Worm (Caenorhabditis elegans) whole organism, L3 larva: ENCODE results near the gene F46B3.14.

Experiments used
- R02D3.7 ChIP-seq: fragments of 150-350 bp; optimal IDR thresholded peaks from 2 replicates; lab custom pipeline; 2014; ENCODE audit warnings: missing biosample characterization, missing genetic modification characterization
- ZK546.5 ChIP-seq: sonication (generic microtip); optimal IDR thresholded peaks from 2 replicates; lab custom pipeline; 2017; ENCODE audit warnings: missing biosample characterization, missing genetic modification characterization
- aly-2 ChIP-seq: fragments of 150-350 bp; optimal IDR thresholded peaks from 2 replicates; lab custom pipeline; 2014; ENCODE audit warnings: missing biosample characterization, missing genetic modification characterization
- ama-1 ChIP-seq: fragments of 150-350 bp; optimal IDR thresholded peaks from 2 replicates; lab custom pipeline; 2018
- ceh-28 ChIP-seq: fragments of 150-350 bp; optimal IDR thresholded peaks from 2 replicates; lab custom pipeline; 2014; ENCODE audit warnings: missing biosample characterization, missing genetic modification reagents, missing genetic modification characterization
- ceh-9 ChIP-seq: sonication (generic microtip); optimal IDR thresholded peaks from 2 replicates; lab custom pipeline; 2018; ENCODE audit warnings: missing biosample characterization, missing genetic modification characterization
- daf-12 ChIP-seq: fragments of 150-350 bp; optimal IDR thresholded peaks from 2 replicates; lab custom pipeline; 2014; ENCODE audit warnings: missing biosample characterization, missing genetic modification reagents, missing genetic modification characterization
- egl-27 ChIP-seq: sonication (generic microtip); optimal IDR thresholded peaks from 4 replicates; lab custom pipeline; 2017; ENCODE audit warnings: missing biosample characterization, missing genetic modification reagents, missing genetic modification characterization
- egl-5 ChIP-seq: fragments of 150-350 bp; optimal IDR thresholded peaks from 2 replicates; lab custom pipeline; 2017; ENCODE audit warnings: missing biosample characterization, missing genetic modification reagents, missing genetic modification characterization, inconsistent platforms
- elt-1 ChIP-seq: fragments of 150-350 bp; optimal IDR thresholded peaks from 2 replicates; lab custom pipeline; 2014; ENCODE audit warnings: missing biosample characterization, missing genetic modification characterization
- elt-2 ChIP-seq: sonication (generic microtip); optimal IDR thresholded peaks from 2 replicates; lab custom pipeline; 2016; ENCODE audit warnings: missing genetic modification reagents, mild to moderate bottlenecking, missing genetic modification characterization, missing compliant biosample characterization
- elt-3 ChIP-seq, 3 experiments: fragments of 150-350 bp in 1 of 3; sonication (generic microtip) in 2 of 3; optimal IDR thresholded peaks; 2 replicates in 2 of 3; 4 replicates in 1 of 3; lab custom pipeline; 2014 to 2017; ENCODE audit warnings: missing biosample characterization in 3 of 3, missing genetic modification characterization in 3 of 3
- eor-1 ChIP-seq, 2 experiments: fragments of 150-350 bp; optimal IDR thresholded peaks; 2 replicates each; lab custom pipeline; 2014 to 2018; ENCODE audit warnings: missing biosample characterization in 2 of 2, missing genetic modification characterization in 2 of 2
- fkh-10 ChIP-seq: sonication (generic microtip); optimal IDR thresholded peaks from 2 replicates; lab custom pipeline; 2017; ENCODE audit warnings: missing biosample characterization, missing genetic modification reagents, missing genetic modification characterization
- fkh-2 ChIP-seq: fragments of 150-350 bp; optimal IDR thresholded peaks from 2 replicates; lab custom pipeline; 2014; ENCODE audit warnings: missing biosample characterization, missing genetic modification reagents, missing genetic modification characterization
- jun-1 ChIP-seq: fragments of 150-350 bp; optimal IDR thresholded peaks from 2 replicates; lab custom pipeline; 2014; ENCODE audit warnings: missing biosample characterization, missing genetic modification reagents, missing genetic modification characterization
- lin-15B ChIP-seq: fragments of 150-350 bp; optimal IDR thresholded peaks from 2 replicates; lab custom pipeline; 2014; ENCODE audit warnings: missing biosample characterization, missing genetic modification characterization
- lin-39 ChIP-seq: fragments of 150-350 bp; optimal IDR thresholded peaks from 2 replicates; lab custom pipeline; 2018; ENCODE audit warnings: missing biosample characterization, missing genetic modification reagents, missing genetic modification characterization
- mdl-1 ChIP-seq: fragments of 150-350 bp; optimal IDR thresholded peaks from 2 replicates; lab custom pipeline; 2014; ENCODE audit warnings: missing biosample characterization, missing genetic modification characterization
- mml-1 ChIP-seq: fragments of 150-350 bp; sonication (generic microtip); optimal IDR thresholded peaks from 3 replicates; lab custom pipeline; 2014; ENCODE audit warnings: missing biosample characterization, missing genetic modification characterization
- nfya-1 ChIP-seq: sonication (generic microtip); optimal IDR thresholded peaks from 2 replicates; lab custom pipeline; 2017; ENCODE audit warnings: missing genetic modification characterization, mild to moderate bottlenecking, missing compliant biosample characterization, antibody characterized with exemption, moderate library complexity; ENCODE audit not compliant: insufficient read depth
- nhr-11 ChIP-seq: fragments of 150-350 bp; optimal IDR thresholded peaks from 2 replicates; lab custom pipeline; 2014; ENCODE audit warnings: missing biosample characterization, missing genetic modification characterization
- nhr-237 ChIP-seq: fragments of 150-350 bp; optimal IDR thresholded peaks from 2 replicates; lab custom pipeline; 2014; ENCODE audit warnings: missing biosample characterization, missing genetic modification characterization
- nhr-28 ChIP-seq: fragments of 150-350 bp; optimal IDR thresholded peaks from 2 replicates; lab custom pipeline; 2014; ENCODE audit warnings: missing biosample characterization, missing genetic modification characterization
- nhr-43 ChIP-seq: sonication (generic microtip); optimal IDR thresholded peaks from 2 replicates; lab custom pipeline; 2016; ENCODE audit warnings: mild to moderate bottlenecking, missing genetic modification characterization, missing compliant biosample characterization; ENCODE audit not compliant: poor library complexity, severe bottlenecking
- nhr-67 ChIP-seq: fragments of 150-350 bp; optimal IDR thresholded peaks from 2 replicates; lab custom pipeline; 2014; ENCODE audit warnings: missing biosample characterization, missing genetic modification characterization
- nhr-76 ChIP-seq: fragments of 150-350 bp; sonication (generic microtip); optimal IDR thresholded peaks from 5 replicates; lab custom pipeline; 2014; ENCODE audit warnings: missing biosample characterization, missing genetic modification characterization
- nhr-77 ChIP-seq: fragments of 150-350 bp; optimal IDR thresholded peaks from 2 replicates; lab custom pipeline; 2014; ENCODE audit warnings: missing biosample characterization, missing genetic modification characterization
- pha-4 ChIP-seq: fragments of 150-350 bp; optimal IDR thresholded peaks from 2 replicates; lab custom pipeline; 2014; ENCODE audit warnings: missing biosample characterization, missing genetic modification reagents, missing genetic modification characterization
- skn-1 ChIP-seq: fragments of 150-350 bp; optimal IDR thresholded peaks from 2 replicates; lab custom pipeline; 2014; ENCODE audit warnings: missing biosample characterization, missing genetic modification characterization
- snpc-4 ChIP-seq: fragments of 150-350 bp; optimal IDR thresholded peaks from 2 replicates; lab custom pipeline; 2014; ENCODE audit warnings: missing biosample characterization, missing genetic modification characterization
- tbx-2 ChIP-seq: sonication (generic microtip); optimal IDR thresholded peaks from 2 replicates; lab custom pipeline; 2016; ENCODE audit warnings: mild to moderate bottlenecking, missing genetic modification characterization, missing compliant biosample characterization
- unc-39 ChIP-seq: sonication (generic microtip); optimal IDR thresholded peaks from 4 replicates; lab custom pipeline; 2017; ENCODE audit warnings: missing biosample characterization, missing genetic modification characterization
- unc-62 ChIP-seq: fragments of 150-350 bp; sonication (generic microtip); optimal IDR thresholded peaks from 4 replicates; lab custom pipeline; 2014; ENCODE audit warnings: missing biosample characterization, missing genetic modification reagents, missing genetic modification characterization
- zag-1 ChIP-seq: fragments of 150-350 bp; optimal IDR thresholded peaks from 2 replicates; lab custom pipeline; 2014; ENCODE audit warnings: missing biosample characterization, missing genetic modification characterization
- ztf-11 ChIP-seq: fragments of 150-350 bp; optimal IDR thresholded peaks from 2 replicates; lab custom pipeline; 2014; ENCODE audit warnings: missing biosample characterization, missing genetic modification characterization
- ztf-4 ChIP-seq: fragments of 150-350 bp; optimal IDR thresholded peaks from 2 replicates; lab custom pipeline; 2014; ENCODE audit warnings: missing biosample characterization, missing genetic modification characterization

F46B3.14 gene

ce11 chrV:20634330-20634729, 3.2 kb upstream of the F46B3.14 start, which contains the start of gene F46B3.16:
TSS of gene F46B3.16 (plus strand) at chrV:20634630.
- TF ChIP-seq nhr-76 (tag; lab: Kevin White, UChicago) (no peak), elt-1 (tag; lab: Kevin White, UChicago) (no peak), aly-2 (no peak), fkh-10 (no peak), ztf-4 (tag; lab: Kevin White, UChicago) (no peak), snpc-4 (tag; lab: Kevin White, UChicago) (no peak), nhr-67 (no peak), nhr-43 (tag; lab: Kevin White, UChicago) (no peak), nhr-28 (no peak), pha-4 (tag; lab: Kevin White, UChicago) (no peak), R02D3.7 (tag; lab: Kevin White, UChicago) (no peak), ZK546.5 (no peak), lin-39 (tag; lab: Kevin White, UChicago) (no peak), zag-1 (tag; lab: Kevin White, UChicago) (no peak), ama-1 (lab: Kevin White, UChicago) (no peak), mdl-1 (tag; lab: Kevin White, UChicago) (no peak), elt-2 (tag; lab: Kevin White, UChicago) (no peak), daf-12 (tag; lab: Kevin White, UChicago) (no peak), mml-1 (tag; lab: Kevin White, UChicago) (no peak), ceh-9 (tag; lab: Kevin White, UChicago) (no peak)
- TF ChIP-seq, all 47 proteins: peak for 0

ce11 chrV:20633619-20634018, 2.5 kb upstream of the F46B3.14 start, which contains the start of gene F46B3.15:
TSS of gene F46B3.15 (minus strand) at chrV:20633719.
- no peak for TF ChIP-seq ceh-9 (tag; lab: Kevin White, UChicago)
- no peak for TF ChIP-seq unc-39 (tag; lab: Kevin White, UChicago)
- no peak for TF ChIP-seq nhr-11 (tag; lab: Kevin White, UChicago)
- no peak for TF ChIP-seq egl-5 (tag; lab: Kevin White, UChicago)
- no peak for TF ChIP-seq tbx-2
- TF ChIP-seq nhr-237 (tag; lab: Kevin White, UChicago) = no peak
- no peak for TF ChIP-seq nhr-77
- TF ChIP-seq mml-1 (tag; lab: Kevin White, UChicago) = no peak
- TF ChIP-seq nhr-28 = no peak
- TF ChIP-seq fkh-10 = no peak
- TF ChIP-seq jun-1 (tag; lab: Kevin White, UChicago) = no peak

ce11 chrV:20626043-20626761, 5.0 kb downstream of the F46B3.14 start, which contains the start of the genes F46B3.9 and srz-18:
TSS of gene F46B3.9 (minus strand) at chrV:20626143.
TSS of gene srz-18 (plus strand) at chrV:20626711.
- no peak for TF ChIP-seq elt-2 (tag; lab: Kevin White, UChicago)
- no peak for TF ChIP-seq nfya-1 (tag; lab: Kevin White, UChicago)
- no peak for TF ChIP-seq nhr-237 (tag; lab: Kevin White, UChicago)
- TF ChIP-seq ztf-11 (tag; lab: Kevin White, UChicago) = no peak
- TF ChIP-seq lin-39 (tag; lab: Kevin White, UChicago) = no peak
- no peak for TF ChIP-seq eor-1 (tag; optimal IDR thresholded peaks at IDR 0.05; lab: Kevin White, UChicago)
- TF ChIP-seq ama-1 (lab: Kevin White, UChicago) = no peak
- TF ChIP-seq ceh-28 = no peak
- TF ChIP-seq aly-2 = no peak
- TF ChIP-seq nhr-28 = no peak
- TF ChIP-seq egl-27 (tag; lab: Kevin White, UChicago) = no peak
- TF ChIP-seq nhr-76 (tag; lab: Kevin White, UChicago) = no peak
- TF ChIP-seq nhr-11 (tag; lab: Kevin White, UChicago) = no peak
- no peak for TF ChIP-seq mml-1 (tag; lab: Kevin White, UChicago)
- TF ChIP-seq mdl-1 (tag; lab: Kevin White, UChicago) = no peak
- no peak for TF ChIP-seq nhr-67

DNA sequence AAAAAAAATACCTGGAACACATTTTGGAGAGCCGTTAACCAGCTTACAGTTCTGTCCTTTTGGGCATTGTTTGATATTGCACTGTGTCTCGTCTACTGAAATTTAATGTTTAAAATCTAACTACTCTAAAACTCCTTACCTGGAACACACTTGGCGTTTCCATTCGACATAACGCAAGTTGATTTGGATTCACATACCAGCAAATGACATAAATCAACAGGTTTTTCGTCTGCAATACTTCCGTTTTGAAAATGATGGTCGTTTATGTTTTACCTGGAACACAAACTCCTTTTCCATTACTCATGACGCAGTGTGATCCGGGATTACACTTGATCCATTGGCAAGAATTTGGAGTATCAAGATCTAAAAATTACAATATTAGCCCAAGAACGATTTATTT, 5.9 kb downstream of the F46B3.14 start:
- TF ChIP-seq fkh-2 (tag; lab: Kevin White, UChicago) (no peak), elt-3 (tag; optimal IDR thresholded peaks at IDR 0.05; lab: Kevin White, UChicago) (no peak), unc-62 (no peak), nhr-43 (tag; lab: Kevin White, UChicago) (no peak), lin-15B (no peak), egl-27 (tag; lab: Kevin White, UChicago) (no peak), ama-1 (lab: Kevin White, UChicago) (no peak), nhr-237 (tag; lab: Kevin White, UChicago) (no peak), skn-1 (tag; lab: Kevin White, UChicago) (no peak), nhr-67 (no peak), jun-1 (tag; lab: Kevin White, UChicago) (no peak)
